Fruit fly (Drosophila melanogaster) whole organism, embryonic: ENCODE measurements around the gene loqs.

ENCODE experiments used
- Awh ChIP-seq: fragments of 200-800 bp; sonication (Bioruptor generic); IDR thresholded peaks from 2 replicates; pipeline ENCODE4, ENCODE4 v1.3.6; 2022; ENCODE audit warnings: missing biosample characterization, missing genetic modification characterization
- CG10147 ChIP-seq: fragments of 200-800 bp; sonication (Bioruptor generic); optimal IDR thresholded peaks from 2 replicates; lab custom pipeline; 2019; ENCODE audit warnings: missing biosample characterization, mild to moderate bottlenecking, missing genetic modification characterization, moderate library complexity
- CG10274 ChIP-seq: fragments of 200-800 bp; sonication (Bioruptor generic); optimal IDR thresholded peaks from 3 replicates; lab custom pipeline; 2017; ENCODE audit warnings: missing biosample characterization, mild to moderate bottlenecking, missing genetic modification characterization
- CG10462 ChIP-seq: fragments of 200-800 bp; sonication (Bioruptor generic); optimal IDR thresholded peaks from 2 replicates; lab custom pipeline; 2016; ENCODE audit warnings: missing biosample characterization, missing genetic modification characterization
- CG11560 ChIP-seq: fragments of 200-800 bp; sonication (Bioruptor generic); IDR thresholded peaks from 3 replicates; pipeline ENCODE4 v1.3.6; 2022; ENCODE audit warnings: missing biosample characterization, missing genetic modification characterization
- CG12769 ChIP-seq: fragments of 200-800 bp; sonication (Bioruptor generic); optimal IDR thresholded peaks from 2 replicates; lab custom pipeline; 2019; ENCODE audit warnings: missing biosample characterization, mild to moderate bottlenecking, missing genetic modification characterization, moderate library complexity
- CG14710 ChIP-seq: fragments of 200-800 bp; sonication (Bioruptor generic); optimal IDR thresholded peaks from 3 replicates; lab custom pipeline; 2019; ENCODE audit warnings: missing biosample characterization, mild to moderate bottlenecking, missing genetic modification characterization, moderate library complexity
- CG15479 ChIP-seq: fragments of 200-800 bp; sonication (Bioruptor generic); optimal IDR thresholded peaks from 3 replicates; lab custom pipeline; 2019; ENCODE audit warnings: missing biosample characterization, mild to moderate bottlenecking, missing genetic modification characterization, moderate library complexity
- CG1603 ChIP-seq: fragments of 200-800 bp; sonication (Bioruptor generic); optimal IDR thresholded peaks from 2 replicates; lab custom pipeline; 2019; ENCODE audit warnings: missing biosample characterization, mild to moderate bottlenecking, missing genetic modification characterization, moderate library complexity
- CG16813 ChIP-seq: fragments of 200-800 bp; sonication (Bioruptor generic); IDR thresholded peaks from 3 replicates; pipeline ENCODE4 v1.3.6; 2022; ENCODE audit warnings: missing biosample characterization, missing genetic modification characterization; ENCODE audit not compliant: partially characterized antibody
- CG17328 ChIP-seq: fragments of 200-800 bp; sonication (Bioruptor generic); IDR thresholded peaks from 2 replicates; pipeline ENCODE4 v1.3.6; 2022; ENCODE audit warnings: missing biosample characterization, missing genetic modification characterization
- CG2889 ChIP-seq: fragments of 200-800 bp; sonication (Bioruptor generic); IDR thresholded peaks from 3 replicates; pipeline ENCODE4 v1.3.6; 2022; ENCODE audit warnings: missing biosample characterization, missing genetic modification characterization
- CG30020 ChIP-seq: fragments of 200-800 bp; optimal IDR thresholded peaks from 2 replicates; lab custom pipeline; 2019; ENCODE audit warnings: missing biosample characterization, mild to moderate bottlenecking, missing genetic modification characterization, moderate library complexity
- CG33557 ChIP-seq: fragments of 200-800 bp; sonication (Bioruptor generic); optimal IDR thresholded peaks from 2 replicates; lab custom pipeline; 2019; ENCODE audit warnings: missing biosample characterization, mild to moderate bottlenecking, missing genetic modification characterization, moderate library complexity
- CG34224 ChIP-seq: fragments of 200-800 bp; sonication (Bioruptor generic); IDR thresholded peaks from 3 replicates; pipeline ENCODE4 v1.3.6; 2022; ENCODE audit warnings: missing biosample characterization, missing genetic modification characterization; ENCODE audit not compliant: partially characterized antibody
- CG4360 ChIP-seq: fragments of 200-800 bp; sonication (Bioruptor generic); IDR thresholded peaks from 2 replicates; pipeline ENCODE4 v1.3.6; 2022; ENCODE audit warnings: missing biosample characterization, missing genetic modification characterization
- CG43689 ChIP-seq: fragments of 200-800 bp; sonication (Bioruptor generic); IDR thresholded peaks from 2 replicates; pipeline ENCODE4 v1.3.6; 2022; ENCODE audit warnings: missing biosample characterization, missing genetic modification characterization
- CG7556 ChIP-seq: fragments of 200-800 bp; sonication (Bioruptor generic); optimal IDR thresholded peaks from 2 replicates; lab custom pipeline; 2017; ENCODE audit warnings: missing biosample characterization, mild to moderate bottlenecking, missing genetic modification characterization
- CG7786 ChIP-seq: fragments of 200-800 bp; sonication (Bioruptor generic); optimal IDR thresholded peaks from 2 replicates; lab custom pipeline; 2016; ENCODE audit warnings: missing biosample characterization, missing genetic modification characterization
- CG7987 ChIP-seq: fragments of 200-800 bp; sonication (Bioruptor generic); optimal IDR thresholded peaks from 2 replicates; lab custom pipeline; 2018; ENCODE audit warnings: missing biosample characterization, mild to moderate bottlenecking, missing genetic modification characterization, moderate library complexity
- CG8924 ChIP-seq: fragments of 200-800 bp; optimal IDR thresholded peaks from 3 replicates; lab custom pipeline; 2019; ENCODE audit warnings: missing biosample characterization, mild to moderate bottlenecking, missing genetic modification characterization, moderate library complexity
- CG9817 ChIP-seq: fragments of 200-800 bp; sonication (Bioruptor generic); optimal IDR thresholded peaks from 2 replicates; lab custom pipeline; 2018; ENCODE audit warnings: missing biosample characterization, mild to moderate bottlenecking, missing genetic modification characterization, moderate library complexity
- Dll ChIP-seq: fragments of 200-800 bp; sonication (Bioruptor generic); IDR thresholded peaks from 4 replicates; pipeline ENCODE4 v1.3.6; 2022; ENCODE audit warnings: missing biosample characterization, missing genetic modification characterization; ENCODE audit not compliant: partially characterized antibody
- Doc3 ChIP-seq: fragments of 200-800 bp; sonication (Bioruptor generic); IDR thresholded peaks from 3 replicates; pipeline ENCODE4 v1.3.6; 2022; ENCODE audit warnings: missing biosample characterization, missing genetic modification characterization; ENCODE audit not compliant: partially characterized antibody
- Drgx ChIP-seq: fragments of 200-800 bp; sonication (Bioruptor generic); IDR thresholded peaks from 2 replicates; pipeline ENCODE4 v1.3.6; 2022; ENCODE audit warnings: missing biosample characterization, missing genetic modification characterization
- HmgZ ChIP-seq: fragments of 200-800 bp; sonication (Bioruptor generic); optimal IDR thresholded peaks from 2 replicates; lab custom pipeline; 2018; ENCODE audit warnings: missing biosample characterization, mild to moderate bottlenecking, missing genetic modification characterization
- Hr39 ChIP-seq: fragments of >200 bp; optimal IDR thresholded peaks from 2 replicates; lab custom pipeline; 2017
- Hsf ChIP-seq: fragments of 200-800 bp; sonication (Bioruptor generic); optimal IDR thresholded peaks from 3 replicates; lab custom pipeline; 2016; ENCODE audit warnings: missing biosample characterization, missing genetic modification characterization
- MBD-R2 ChIP-seq: fragments of 200-800 bp; sonication (Bioruptor generic); IDR thresholded peaks from 2 replicates; pipeline ENCODE4 v1.3.6; 2022; ENCODE audit warnings: missing biosample characterization, missing genetic modification characterization
- NC2β ChIP-seq: fragments of 200-800 bp; sonication (Bioruptor generic); optimal IDR thresholded peaks from 2 replicates; lab custom pipeline; 2016; ENCODE audit warnings: missing biosample characterization, missing genetic modification characterization
- Nf-YA ChIP-seq: fragments of 200-800 bp; sonication (Bioruptor generic); IDR thresholded peaks from 2 replicates; pipeline ENCODE4 v1.3.6; 2022; ENCODE audit warnings: missing biosample characterization, missing genetic modification characterization
- Oaz ChIP-seq: fragments of 200-800 bp; sonication (Bioruptor generic); IDR thresholded peaks from 2 replicates; pipeline ENCODE4 v1.3.6; 2022; ENCODE audit warnings: missing biosample characterization, missing genetic modification characterization
- Oli ChIP-seq: fragments of 200-800 bp; sonication (Bioruptor generic); optimal IDR thresholded peaks from 2 replicates; lab custom pipeline; 2018; ENCODE audit warnings: missing biosample characterization, mild to moderate bottlenecking, missing genetic modification characterization, moderate library complexity
- ab ChIP-seq: fragments of 200-800 bp; sonication (Bioruptor generic); optimal IDR thresholded peaks from 2 replicates; lab custom pipeline; 2016; ENCODE audit warnings: missing biosample characterization, missing genetic modification characterization
- bigmax ChIP-seq: fragments of 200-800 bp; sonication (Bioruptor generic); optimal IDR thresholded peaks from 2 replicates; lab custom pipeline; 2018; ENCODE audit warnings: missing biosample characterization, mild to moderate bottlenecking, missing genetic modification characterization
- bowl ChIP-seq: fragments of 200-800 bp; sonication (Bioruptor generic); IDR thresholded peaks from 2 replicates; pipeline ENCODE4 v1.3.6; 2022; ENCODE audit warnings: missing biosample characterization, missing genetic modification characterization
- crc ChIP-seq: fragments of 200-800 bp; sonication (Bioruptor generic); optimal IDR thresholded peaks from 2 replicates; lab custom pipeline; 2016; ENCODE audit warnings: missing biosample characterization, missing genetic modification characterization
- dan ChIP-seq: fragments of 200-800 bp; sonication (Bioruptor generic); IDR thresholded peaks from 2 replicates; pipeline ENCODE4 v1.3.6; 2022; ENCODE audit warnings: missing biosample characterization, missing genetic modification characterization
- fru ChIP-seq: fragments of >200 bp; optimal IDR thresholded peaks from 2 replicates; lab custom pipeline; 2017
- gfzf ChIP-seq: fragments of 200-800 bp; sonication (Bioruptor generic); optimal IDR thresholded peaks from 2 replicates; lab custom pipeline; 2016; ENCODE audit warnings: missing biosample characterization, mild to moderate bottlenecking, missing genetic modification characterization, moderate library complexity
- nom ChIP-seq: fragments of 200-800 bp; sonication (Bioruptor generic); optimal IDR thresholded peaks from 2 replicates; lab custom pipeline; 2017; ENCODE audit warnings: missing biosample characterization, missing genetic modification characterization, mild to moderate bottlenecking, moderate library complexity, missing genetic modification reagents
- otp ChIP-seq: fragments of 200-800 bp; sonication (Bioruptor generic); IDR thresholded peaks from 3 replicates; pipeline ENCODE4, ENCODE4 v1.3.6; 2022; ENCODE audit warnings: missing biosample characterization, missing genetic modification characterization
- peb ChIP-seq: fragments of 200-800 bp; sonication (Bioruptor generic); IDR thresholded peaks from 2 replicates; pipeline ENCODE4 v1.3.6; 2022; ENCODE audit warnings: missing biosample characterization, missing genetic modification characterization
- prd ChIP-seq, 3 experiments: fragments of >200 bp in 2 of 3; fragments of 200-800 bp in 1 of 3; sonication (Bioruptor generic) in 1 of 3; optimal IDR thresholded peaks in 2 of 3; IDR thresholded peaks in 1 of 3; 2 replicates in 2 of 3; 3 replicates in 1 of 3; pipeline versions ENCODE4 v1.3.6 to Lab custom; 2017 to 2022; ENCODE audit warnings: missing biosample characterization in 1 of 3, missing genetic modification characterization in 1 of 3
- pros ChIP-seq: fragments of 200-800 bp; sonication (Bioruptor generic); optimal IDR thresholded peaks from 3 replicates; lab custom pipeline; 2019; ENCODE audit warnings: missing biosample characterization, mild to moderate bottlenecking, missing genetic modification characterization, moderate library complexity
- scrt ChIP-seq: fragments of 200-800 bp; sonication (Bioruptor generic); optimal IDR thresholded peaks from 2 replicates; lab custom pipeline; 2018; ENCODE audit warnings: missing biosample characterization, mild to moderate bottlenecking, missing genetic modification characterization, moderate library complexity
- stwl ChIP-seq: fragments of 200-800 bp; sonication (Bioruptor generic); optimal IDR thresholded peaks from 3 replicates; lab custom pipeline; 2018; ENCODE audit warnings: missing biosample characterization, mild to moderate bottlenecking, missing genetic modification characterization, moderate library complexity
- sug ChIP-seq: fragments of 200-800 bp; optimal IDR thresholded peaks from 2 replicates; lab custom pipeline; 2019; ENCODE audit warnings: missing biosample characterization, mild to moderate bottlenecking, missing genetic modification characterization, moderate library complexity
- trem ChIP-seq: fragments of 200-800 bp; optimal IDR thresholded peaks from 3 replicates; lab custom pipeline; 2019; ENCODE audit warnings: missing biosample characterization, mild to moderate bottlenecking, missing genetic modification characterization, moderate library complexity
- tup ChIP-seq: fragments of 200-800 bp; sonication (Bioruptor generic); optimal IDR thresholded peaks from 2 replicates; lab custom pipeline; 2016; ENCODE audit warnings: missing biosample characterization, mild to moderate bottlenecking, missing genetic modification characterization, moderate library complexity
- zfh1 ChIP-seq: fragments of 200-800 bp; sonication (Bioruptor generic); IDR thresholded peaks from 3 replicates; pipeline ENCODE4 v1.3.6; 2022; ENCODE audit warnings: missing biosample characterization, missing genetic modification characterization

The loqs gene

dm6 chr2L:13394903-13395302 lies 12.5 kb downstream of the loqs start, which contains the start of gene RpL24 (continued):
- peak; percentile 17 for TF ChIP-seq CG15479 (GFP tag; lab: Kevin White, UChicago)
- peak; percentile 40 for TF ChIP-seq ab
- peak; percentile 95 for TF ChIP-seq otp (GFP tag; lab: Robert Waterston, UW)
- TF ChIP-seq Hr39 (lab: Kevin White, UChicago): no peak
- TF ChIP-seq CG7987 (GFP tag; lab: Kevin White, UChicago): peak; percentile 99
- peak; percentile 88 for TF ChIP-seq gfzf (GFP tag; lab: Kevin White, UChicago)
- TF ChIP-seq CG16813 (GFP tag; lab: Robert Waterston, UW): no peak
- TF ChIP-seq Dll (GFP tag; lab: Robert Waterston, UW): no peak
- peak; percentile 79 for TF ChIP-seq stwl (tag; lab: Kevin White, UChicago)
- peak; percentile 90 for TF ChIP-seq HmgZ
- TF ChIP-seq prd (optimal IDR thresholded peaks at IDR 0.05; lab: Kevin White, UChicago): no peak
- peak; percentile 63; the same call in 2 of the 3 replicates for TF ChIP-seq prd (GFP tag; IDR thresholded peaks at IDR 0.05; lab: Robert Waterston, UW)
- peak; percentile 72 for TF ChIP-seq CG8924 (tag; lab: Kevin White, UChicago)
- no peak for TF ChIP-seq CG11560
- TF ChIP-seq bowl: peak; percentile 75; the same call in 1 of the 2 replicates
- no peak for TF ChIP-seq peb (GFP tag; lab: Robert Waterston, UW)
- no peak for TF ChIP-seq pros (GFP tag; lab: Kevin White, UChicago)
- TF ChIP-seq zfh1: peak; percentile 93
- no peak for TF ChIP-seq CG34224 (GFP tag; lab: Robert Waterston, UW)
- peak; percentile 53; the same call in 1 of the 3 replicates for TF ChIP-seq CG2889
- peak; percentile 56 for TF ChIP-seq CG7786 (GFP tag; lab: Kevin White, UChicago)
- peak; percentile 84 for TF ChIP-seq CG9817 (tag; lab: Kevin White, UChicago)
- TF ChIP-seq CG17328: peak; percentile 96
- no peak for TF ChIP-seq Doc3
- peak; percentile 87 for TF ChIP-seq CG10274
- TF ChIP-seq CG10462 (GFP tag; lab: Kevin White, UChicago): peak; percentile 57
- no peak for TF ChIP-seq dan
- peak; percentile 84 for TF ChIP-seq CG14710
- peak; percentile 83 for TF ChIP-seq Nf-YA (GFP tag; lab: Robert Waterston, UW)
- TF ChIP-seq Awh (GFP tag; lab: Robert Waterston, UW): peak; percentile 91
- TF ChIP-seq crc (GFP tag; lab: Kevin White, UChicago): peak; percentile 68
- peak; percentile 93 for TF ChIP-seq scrt (GFP tag; lab: Kevin White, UChicago)
- peak; percentile 90 for TF ChIP-seq Hsf
- TF ChIP-seq CG1603: peak; percentile 85
- TF ChIP-seq Drgx (GFP tag; lab: Robert Waterston, UW): peak; percentile 36
- TF ChIP-seq Oli: peak; percentile 71
- TF ChIP-seq fru (lab: Kevin White, UChicago): no peak
- TF ChIP-seq bigmax (GFP tag; lab: Kevin White, UChicago): peak; percentile 77
- peak; percentile 83 for TF ChIP-seq CG33557
- TF ChIP-seq sug (tag; lab: Kevin White, UChicago): peak; percentile 87
- peak; percentile 93 for TF ChIP-seq nom (GFP tag; lab: Kevin White, UChicago)
- peak; percentile 97 for TF ChIP-seq NC2β
- peak; percentile 80 for TF ChIP-seq trem (tag; lab: Kevin White, UChicago)
- TF ChIP-seq CG30020: peak; percentile 57
- peak; percentile 86 for TF ChIP-seq CG43689
- peak; percentile 71 for TF ChIP-seq CG7556
- peak; percentile 74 for TF ChIP-seq tup (GFP tag; lab: Kevin White, UChicago)
- peak; percentile 58 for TF ChIP-seq Oaz
- TF ChIP-seq MBD-R2 (GFP tag; lab: Robert Waterston, UW): peak; percentile 71
- TF ChIP-seq CG12769: no peak
- TF ChIP-seq CG4360: peak; percentile 46
- peak; percentile 85 for TF ChIP-seq CG10147 (GFP tag; lab: Kevin White, UChicago)
